Fruit fly (Drosophila melanogaster) whole organism, embryonic: ENCODE results near the gene CG11723.

ENCODE experiments used
- Awh ChIP-seq: fragments of 200-800 bp; sonication (Bioruptor generic); IDR thresholded peaks from 2 replicates; pipeline ENCODE4, ENCODE4 v1.3.6; 2022; ENCODE audit warnings: missing biosample characterization, missing genetic modification characterization
- B-H2 ChIP-seq: fragments of 200-800 bp; sonication (Bioruptor generic); optimal IDR thresholded peaks from 2 replicates; lab custom pipeline; 2018; ENCODE audit warnings: missing biosample characterization, mild to moderate bottlenecking, missing genetic modification characterization
- CG10209 ChIP-seq: fragments of 200-800 bp; sonication (Bioruptor generic); optimal IDR thresholded peaks from 3 replicates; lab custom pipeline; 2017; ENCODE audit warnings: missing biosample characterization, mild to moderate bottlenecking, missing genetic modification characterization, missing genetic modification reagents
- CG10274 ChIP-seq: fragments of 200-800 bp; sonication (Bioruptor generic); optimal IDR thresholded peaks from 3 replicates; lab custom pipeline; 2017; ENCODE audit warnings: missing biosample characterization, mild to moderate bottlenecking, missing genetic modification characterization
- CG13624 ChIP-seq: fragments of 200-800 bp; sonication (Bioruptor generic); optimal IDR thresholded peaks from 2 replicates; lab custom pipeline; 2016; ENCODE audit warnings: missing biosample characterization, missing genetic modification characterization
- CG1602 ChIP-seq: fragments of 200-800 bp; sonication (Bioruptor generic); optimal IDR thresholded peaks from 3 replicates; lab custom pipeline; 2016; ENCODE audit warnings: missing biosample characterization, missing genetic modification characterization
- CG1647 ChIP-seq: fragments of 200-800 bp; sonication (Bioruptor generic); optimal IDR thresholded peaks from 3 replicates; lab custom pipeline; 2016; ENCODE audit warnings: missing biosample characterization, missing genetic modification characterization
- CG17912 ChIP-seq: fragments of 200-800 bp; sonication (Bioruptor generic); optimal IDR thresholded peaks from 2 replicates; lab custom pipeline; 2018; ENCODE audit warnings: missing biosample characterization, mild to moderate bottlenecking, missing genetic modification characterization
- CG18262 ChIP-seq: fragments of 200-800 bp; optimal IDR thresholded peaks from 3 replicates; lab custom pipeline; 2019; ENCODE audit warnings: missing biosample characterization, mild to moderate bottlenecking, missing genetic modification characterization, moderate library complexity
- CG2116 ChIP-seq: fragments of 200-800 bp; sonication (Bioruptor generic); optimal IDR thresholded peaks from 3 replicates; lab custom pipeline; 2018; ENCODE audit warnings: missing biosample characterization, mild to moderate bottlenecking, missing genetic modification characterization
- CG30020 ChIP-seq: fragments of 200-800 bp; optimal IDR thresholded peaks from 2 replicates; lab custom pipeline; 2019; ENCODE audit warnings: missing biosample characterization, mild to moderate bottlenecking, missing genetic modification characterization, moderate library complexity
- CG30403 ChIP-seq: fragments of 200-800 bp; sonication (Bioruptor generic); optimal IDR thresholded peaks from 3 replicates; lab custom pipeline; 2016; ENCODE audit warnings: missing biosample characterization, missing genetic modification characterization
- CG34376 ChIP-seq: fragments of 200-800 bp; sonication (Bioruptor generic); optimal IDR thresholded peaks from 2 replicates; lab custom pipeline; 2018; ENCODE audit warnings: missing biosample characterization, mild to moderate bottlenecking, missing genetic modification characterization
- CG4404 ChIP-seq: fragments of 200-800 bp; sonication (Bioruptor generic); IDR thresholded peaks from 2 replicates; pipeline ENCODE4 v1.3.6; 2022; ENCODE audit warnings: missing biosample characterization, missing genetic modification characterization
- CG4617 ChIP-seq: fragments of 200-800 bp; sonication (Bioruptor generic); optimal IDR thresholded peaks from 3 replicates; lab custom pipeline; 2016; ENCODE audit warnings: missing biosample characterization, missing genetic modification characterization, borderline replicate concordance
- CG4854 ChIP-seq: fragments of 200-800 bp; sonication (Bioruptor generic); optimal IDR thresholded peaks from 2 replicates; lab custom pipeline; 2016; ENCODE audit warnings: missing biosample characterization, missing genetic modification characterization, inconsistent platforms
- CG6791 ChIP-seq: fragments of 200-800 bp; sonication (Bioruptor generic); IDR thresholded peaks from 3 replicates; pipeline ENCODE4 v1.3.6; 2022; ENCODE audit warnings: missing biosample characterization, missing genetic modification characterization; ENCODE audit not compliant: partially characterized antibody
- CG7786 ChIP-seq: fragments of 200-800 bp; sonication (Bioruptor generic); optimal IDR thresholded peaks from 2 replicates; lab custom pipeline; 2016; ENCODE audit warnings: missing biosample characterization, missing genetic modification characterization
- CG7839 ChIP-seq: fragments of 200-800 bp; sonication (Bioruptor generic); optimal IDR thresholded peaks from 3 replicates; lab custom pipeline; 2018; ENCODE audit warnings: missing biosample characterization, mild to moderate bottlenecking, missing genetic modification characterization, moderate library complexity
- CG7928 ChIP-seq: fragments of 200-800 bp; sonication (Bioruptor generic); optimal IDR thresholded peaks from 2 replicates; lab custom pipeline; 2017; ENCODE audit warnings: missing biosample characterization, mild to moderate bottlenecking, missing genetic modification characterization
- CG9797 ChIP-seq: fragments of 200-800 bp; sonication (Bioruptor generic); optimal IDR thresholded peaks from 3 replicates; lab custom pipeline; 2018; ENCODE audit warnings: missing biosample characterization, mild to moderate bottlenecking, missing genetic modification characterization
- CTCF ChIP-seq: fragments of 200-800 bp; sonication (Bioruptor generic); optimal IDR thresholded peaks from 2 replicates; lab custom pipeline; 2017; ENCODE audit warnings: missing biosample characterization, mild to moderate bottlenecking, missing genetic modification characterization, moderate library complexity
- Doc3 ChIP-seq: fragments of 200-800 bp; sonication (Bioruptor generic); IDR thresholded peaks from 3 replicates; pipeline ENCODE4 v1.3.6; 2022; ENCODE audit warnings: missing biosample characterization, missing genetic modification characterization; ENCODE audit not compliant: partially characterized antibody
- Ets97D ChIP-seq: fragments of 200-800 bp; sonication (Bioruptor generic); optimal IDR thresholded peaks from 3 replicates; lab custom pipeline; 2016; ENCODE audit warnings: missing biosample characterization, missing genetic modification characterization
- HmgZ ChIP-seq: fragments of 200-800 bp; sonication (Bioruptor generic); optimal IDR thresholded peaks from 2 replicates; lab custom pipeline; 2018; ENCODE audit warnings: missing biosample characterization, mild to moderate bottlenecking, missing genetic modification characterization
- Hmr ChIP-seq: fragments of 200-800 bp; sonication (Bioruptor generic); optimal IDR thresholded peaks from 3 replicates; lab custom pipeline; 2017; ENCODE audit warnings: mild to moderate bottlenecking, missing biosample characterization, missing genetic modification reagents, missing genetic modification characterization
- MTF-1 ChIP-seq: fragments of 200-800 bp; sonication (Bioruptor generic); optimal IDR thresholded peaks from 2 replicates; lab custom pipeline; 2018; ENCODE audit warnings: missing biosample characterization, mild to moderate bottlenecking, missing genetic modification characterization, borderline replicate concordance
- Opbp ChIP-seq: fragments of 200-800 bp; sonication (Bioruptor generic); IDR thresholded peaks from 3 replicates; pipeline ENCODE4 v1.3.6; 2022; ENCODE audit warnings: missing biosample characterization, missing genetic modification characterization; ENCODE audit not compliant: partially characterized antibody
- Ravus ChIP-seq: fragments of 200-800 bp; sonication (Bioruptor generic); IDR thresholded peaks from 2 replicates; pipeline ENCODE4 v1.3.6; 2022; ENCODE audit warnings: missing biosample characterization, missing genetic modification characterization
- Sin3A ChIP-seq: fragments of >200 bp; optimal IDR thresholded peaks from 2 replicates; lab custom pipeline; 2018
- Spps ChIP-seq: fragments of 200-800 bp; sonication (Bioruptor generic); optimal IDR thresholded peaks from 2 replicates; lab custom pipeline; 2018; ENCODE audit warnings: missing biosample characterization, mild to moderate bottlenecking, missing genetic modification characterization
- abd-A ChIP-seq: fragments of 200-800 bp; sonication (Bioruptor generic); optimal IDR thresholded peaks from 3 replicates; lab custom pipeline; 2019; ENCODE audit warnings: missing biosample characterization, mild to moderate bottlenecking, missing genetic modification characterization, moderate library complexity
- amos ChIP-seq: fragments of 200-800 bp; sonication (Bioruptor generic); IDR thresholded peaks from 2 replicates; pipeline ENCODE4 v1.3.6; 2022; ENCODE audit warnings: missing biosample characterization, missing genetic modification characterization; ENCODE audit not compliant: partially characterized antibody
- bcd ChIP-seq: fragments of 200-800 bp; sonication (Bioruptor generic); optimal IDR thresholded peaks from 2 replicates; lab custom pipeline; 2017; ENCODE audit warnings: missing biosample characterization, mild to moderate bottlenecking, missing genetic modification characterization
- dpn ChIP-seq, 2 experiments: fragments of 200-800 bp; sonication (Bioruptor generic); optimal IDR thresholded peaks; 3 replicates each; lab custom pipeline; 2016; ENCODE audit warnings: missing biosample characterization in 2 of 2, missing genetic modification characterization in 2 of 2
- ems ChIP-seq: fragments of 200-800 bp; sonication (Bioruptor generic); optimal IDR thresholded peaks from 3 replicates; lab custom pipeline; 2016; ENCODE audit warnings: missing biosample characterization, missing genetic modification characterization
- eve ChIP-seq, 2 experiments: fragments of >200 bp; optimal IDR thresholded peaks; 2 replicates each; lab custom pipeline; 2017; ENCODE audit warnings: missing biosample characterization in 2 of 2, missing genetic modification characterization in 2 of 2
- gsb-n ChIP-seq: fragments of 200-800 bp; sonication (Bioruptor generic); optimal IDR thresholded peaks from 3 replicates; lab custom pipeline; 2018; ENCODE audit warnings: missing biosample characterization, mild to moderate bottlenecking, missing genetic modification characterization
- luna ChIP-seq: fragments of 200-800 bp; sonication (Bioruptor generic); optimal IDR thresholded peaks from 2 replicates; lab custom pipeline; 2016; ENCODE audit warnings: missing biosample characterization, missing genetic modification characterization
- mam ChIP-seq: fragments of 200-800 bp; sonication (Bioruptor generic); optimal IDR thresholded peaks from 3 replicates; lab custom pipeline; 2016; ENCODE audit warnings: missing biosample characterization, missing genetic modification characterization
- nau ChIP-seq: fragments of 200-800 bp; sonication (Bioruptor generic); optimal IDR thresholded peaks from 3 replicates; lab custom pipeline; 2017; ENCODE audit warnings: missing biosample characterization, mild to moderate bottlenecking, missing genetic modification characterization, missing genetic modification reagents
- p53 ChIP-seq: fragments of 200-800 bp; sonication (Bioruptor generic); optimal IDR thresholded peaks from 2 replicates; lab custom pipeline; 2016; ENCODE audit warnings: missing biosample characterization, missing genetic modification characterization
- pfk ChIP-seq: fragments of 200-800 bp; sonication (Bioruptor generic); optimal IDR thresholded peaks from 2 replicates; lab custom pipeline; 2018; ENCODE audit warnings: missing biosample characterization, mild to moderate bottlenecking, missing genetic modification characterization, moderate library complexity
- pum ChIP-seq: fragments of 200-800 bp; sonication (Bioruptor generic); optimal IDR thresholded peaks from 2 replicates; lab custom pipeline; 2016; ENCODE audit warnings: missing biosample characterization, missing genetic modification characterization
- scrt ChIP-seq: fragments of 200-800 bp; sonication (Bioruptor generic); optimal IDR thresholded peaks from 2 replicates; lab custom pipeline; 2018; ENCODE audit warnings: missing biosample characterization, mild to moderate bottlenecking, missing genetic modification characterization, moderate library complexity
- sima ChIP-seq: fragments of 200-800 bp; sonication (Bioruptor generic); optimal IDR thresholded peaks from 2 replicates; lab custom pipeline; 2016; ENCODE audit warnings: missing biosample characterization, missing genetic modification characterization
- sr ChIP-seq: fragments of 200-800 bp; sonication (Bioruptor generic); IDR thresholded peaks from 3 replicates; pipeline ENCODE4 v1.3.6; 2022; ENCODE audit warnings: missing biosample characterization, missing genetic modification characterization
- stwl ChIP-seq: fragments of 200-800 bp; sonication (Bioruptor generic); optimal IDR thresholded peaks from 3 replicates; lab custom pipeline; 2018; ENCODE audit warnings: missing biosample characterization, mild to moderate bottlenecking, missing genetic modification characterization, moderate library complexity
- trh ChIP-seq: fragments of 200-800 bp; sonication (Bioruptor generic); optimal IDR thresholded peaks from 2 replicates; lab custom pipeline; 2016; ENCODE audit warnings: missing biosample characterization, missing genetic modification characterization
- vvl ChIP-seq: fragments of 200-800 bp; sonication (Bioruptor generic); IDR thresholded peaks from 2 replicates; pipeline ENCODE4 v1.3.6; 2022; ENCODE audit warnings: missing biosample characterization, missing genetic modification characterization
- zen ChIP-seq: fragments of 200-800 bp; sonication (Bioruptor generic); optimal IDR thresholded peaks from 3 replicates; lab custom pipeline; 2018; ENCODE audit warnings: missing biosample characterization, mild to moderate bottlenecking, missing genetic modification characterization, moderate library complexity

Gene CG11723

DNA sequence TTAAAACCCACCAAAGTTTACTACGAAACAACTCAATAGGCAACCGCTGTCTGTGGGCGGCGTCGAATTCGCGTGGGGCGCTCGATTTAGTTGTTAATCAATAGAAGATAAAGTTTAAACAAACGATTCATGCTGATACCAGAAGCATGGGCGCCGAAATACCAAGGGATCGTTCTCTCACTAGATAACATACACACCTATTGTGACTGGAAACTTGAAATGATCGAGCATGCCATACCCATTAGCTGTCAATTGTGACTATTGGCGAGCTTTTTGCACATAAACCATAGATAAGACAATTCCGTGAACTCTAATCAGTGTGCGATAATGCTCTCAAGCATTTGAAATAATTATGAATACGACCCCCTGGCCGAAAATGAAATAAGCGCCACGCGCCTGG is 32.3 kb upstream of the CG11723 start (continued):
- TF ChIP-seq CG4404 (GFP tag; lab: Robert Waterston, UW) (peak; percentile 65), CG2116 (no peak), trh (GFP tag; lab: Kevin White, UChicago) (peak; percentile 54), dpn (GFP tag; optimal IDR thresholded peaks at IDR 0.05; lab: Kevin White, UChicago) (peak; percentile 78 to 85), CG17912 (no peak), CG10209 (peak; percentile 77), CG1647 (GFP tag; lab: Kevin White, UChicago) (peak; percentile 81), CG7839 (tag; lab: Kevin White, UChicago) (peak; percentile 78), CTCF (GFP tag; lab: Kevin White, UChicago) (no peak), CG4854 (peak; percentile 66), scrt (GFP tag; lab: Kevin White, UChicago) (peak; percentile 60), CG34376 (GFP tag; lab: Kevin White, UChicago) (peak; percentile 31), CG30403 (GFP tag; lab: Kevin White, UChicago) (peak; percentile 72), CG6791 (GFP tag; lab: Robert Waterston, UW) (no peak), p53 (GFP tag; lab: Kevin White, UChicago) (peak; percentile 58), CG7786 (GFP tag; lab: Kevin White, UChicago) (peak; percentile 78), CG30020 (tag; lab: Kevin White, UChicago) (no peak), amos (GFP tag; lab: Robert Waterston, UW) (no peak), sr (GFP tag; lab: Robert Waterston, UW) (peak; percentile 91), MTF-1 (GFP tag; lab: Kevin White, UChicago) (no peak), Sin3A (no peak), Opbp (no peak), eve (GFP tag; optimal IDR thresholded peaks at IDR 0.05; lab: Kevin White, UChicago) (peak in 1 of 2 experiments; percentile 87), CG13624 (GFP tag; lab: Kevin White, UChicago) (peak; percentile 56), stwl (tag; lab: Kevin White, UChicago) (no peak), CG4617 (no peak), HmgZ (tag; lab: Kevin White, UChicago) (peak; percentile 81), B-H2 (GFP tag; lab: Kevin White, UChicago) (no peak), bcd (GFP tag; lab: Kevin White, UChicago) (peak; percentile 79), pfk (GFP tag; lab: Kevin White, UChicago) (no peak), Ets97D (GFP tag; lab: Kevin White, UChicago) (peak; percentile 21), sima (GFP tag; lab: Kevin White, UChicago) (peak; percentile 34), pum (GFP tag; lab: Kevin White, UChicago) (peak; percentile 76), mam (GFP tag; lab: Kevin White, UChicago) (peak; percentile 67), vvl (peak; percentile 66; the same call in 1 of the 2 replicates), CG1602 (GFP tag; lab: Kevin White, UChicago) (peak; percentile 40), Awh (GFP tag; lab: Robert Waterston, UW) (peak; percentile 50), CG18262 (tag; lab: Kevin White, UChicago) (peak; percentile 46), abd-A (tag; lab: Kevin White, UChicago) (peak; percentile 75), CG10274 (GFP tag; lab: Kevin White, UChicago) (peak; percentile 41), CG7928 (GFP tag; lab: Kevin White, UChicago) (peak; percentile 40), CG9797 (no peak), ems (GFP tag; lab: Kevin White, UChicago) (peak; percentile 56), gsb-n (tag; lab: Kevin White, UChicago) (peak; percentile 38), zen (tag; lab: Kevin White, UChicago) (peak; percentile 38), nau (GFP tag; lab: Kevin White, UChicago) (peak; percentile 60), luna (peak; percentile 21), Doc3 (GFP tag; lab: Robert Waterston, UW) (no peak), Ravus (GFP tag; lab: Robert Waterston, UW) (peak; percentile 34; the same call in 1 of the 2 replicates), Hmr (GFP tag; lab: Kevin White, UChicago) (peak; percentile 79), Spps (tag; lab: Kevin White, UChicago) (no peak)
